Fruit fly (Drosophila melanogaster) S2 (cell line): Measurements from ENCODE around the gene CkIIalpha-i1.

ENCODE experiments used
- CG8478 ChIP-seq: fragments of >200 bp; optimal IDR thresholded peaks from 2 replicates; lab custom pipeline; 2018
- CTCF ChIP-seq, 2 experiments: fragments of >200 bp; optimal IDR thresholded peaks; 2 replicates each; lab custom pipeline; 2018

DNA sequence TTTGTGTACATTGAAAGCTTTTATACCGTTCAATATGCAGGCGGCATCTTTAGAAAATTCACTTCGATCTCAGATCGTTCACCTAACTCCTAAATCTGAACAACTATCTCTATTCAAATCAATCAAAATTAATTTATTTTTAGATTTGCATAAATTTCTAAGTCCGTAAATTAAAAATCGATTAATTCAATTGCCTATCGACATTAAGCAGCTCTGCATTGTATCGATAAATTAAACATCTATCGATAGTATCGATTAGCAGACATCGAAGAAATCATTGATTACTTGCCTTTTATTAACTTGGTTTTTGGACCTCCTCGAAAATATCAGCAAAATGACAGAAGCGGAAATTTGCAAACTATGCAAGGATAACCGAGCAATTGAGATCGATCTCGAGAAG is at the start of gene CkIIalpha-i1:
- no peak for TF ChIP-seq CG8478 (lab: Kevin White, UChicago)
- TF ChIP-seq CTCF (optimal IDR thresholded peaks at IDR 0.05; lab: Kevin White, UChicago), result no peak
